Worm (Caenorhabditis elegans) whole organism, young adult: Measurements from ENCODE around the gene F14F3.5.

ENCODE experiments used
- Y56A3A.18 ChIP-seq: fragments of 200-800 bp; sonication (Bioruptor generic); IDR thresholded peaks from 2 replicates; pipeline ENCODE4 v1.3.6; 2022; ENCODE audit warnings: missing genetic modification reagents, missing genetic modification characterization, missing compliant biosample characterization
- Y67H2A.10 ChIP-seq: fragments of 200-800 bp; sonication (Bioruptor generic); conservative IDR thresholded peaks from 2 replicates; pipeline ENCODE4 v1.3.6; 2022; ENCODE audit warnings: missing genetic modification reagents, missing genetic modification characterization, missing compliant biosample characterization
- Y95B8A.8 ChIP-seq: fragments of 200-800 bp; sonication (Bioruptor generic); IDR thresholded peaks from 2 replicates; pipeline ENCODE4 v1.3.6; 2022; ENCODE audit warnings: missing genetic modification reagents, missing genetic modification characterization, missing compliant biosample characterization
- atf-7 ChIP-seq: sonication (generic microtip); optimal IDR thresholded peaks from 2 replicates; lab custom pipeline; 2017; ENCODE audit warnings: mild to moderate bottlenecking, missing genetic modification characterization, missing compliant biosample characterization
- ceh-100 ChIP-seq: fragments of 200-800 bp; sonication (Bioruptor generic); IDR thresholded peaks from 2 replicates; pipeline ENCODE4 v1.3.6; 2022; ENCODE audit warnings: missing genetic modification reagents, missing genetic modification characterization, missing compliant biosample characterization
- die-1 ChIP-seq: sonication (generic microtip); optimal IDR thresholded peaks from 2 replicates; lab custom pipeline; 2016; ENCODE audit warnings: missing genotype, mild to moderate bottlenecking, missing genetic modification characterization, missing compliant biosample characterization
- ets-4 ChIP-seq: fragments of 200-800 bp; sonication (Bioruptor generic); optimal IDR thresholded peaks from 2 replicates; lab custom pipeline; 2018; ENCODE audit warnings: mild to moderate bottlenecking, missing genetic modification characterization, missing compliant biosample characterization
- hrde-1 ChIP-seq: sonication (generic microtip); optimal IDR thresholded peaks from 2 replicates; lab custom pipeline; 2016; ENCODE audit warnings: missing genetic modification characterization, mild to moderate bottlenecking, missing compliant biosample characterization, moderate library complexity, missing genotype, missing genetic modification reagents, borderline replicate concordance
- let-607 ChIP-seq, 2 experiments: fragments of 200-800 bp in 1 of 2; sonication (Bioruptor generic) in 1 of 2; sonication (generic microtip) in 1 of 2; optimal IDR thresholded peaks; 2 replicates each; lab custom pipeline; 2016 to 2018; ENCODE audit warnings: mild to moderate bottlenecking in 2 of 2, missing compliant biosample characterization in 2 of 2, missing genetic modification characterization in 2 of 2, moderate library complexity in 2 of 2, missing genotype in 1 of 2
- lin-35 ChIP-seq, 3 experiments: fragments of 150-350 bp in 2 of 3; sonication (generic microtip) in 1 of 3; optimal IDR thresholded peaks; 2 replicates each; lab custom pipeline; 2014 to 2018; ENCODE audit warnings: missing biosample characterization in 3 of 3, missing genetic modification characterization in 3 of 3, missing genetic modification reagents in 3 of 3
- snpc-4 ChIP-seq, 5 experiments: fragments of 150-350 bp in 1 of 5; sonication (generic microtip) in 4 of 5; optimal IDR thresholded peaks; 2 replicates each; lab custom pipeline; 2014 to 2018; ENCODE audit warnings: missing genetic modification characterization in 5 of 5, missing biosample characterization in 3 of 5, antibody characterized with exemption in 2 of 5, mild to moderate bottlenecking in 2 of 5, missing compliant biosample characterization in 2 of 5, missing genotype in 2 of 5, moderate library complexity in 2 of 5, missing genetic modification reagents in 1 of 5
- tlf-1 ChIP-seq: fragments of 200-800 bp; sonication (Bioruptor generic); optimal IDR thresholded peaks from 2 replicates; lab custom pipeline; 2018; ENCODE audit warnings: mild to moderate bottlenecking, missing genetic modification characterization, missing compliant biosample characterization
- unc-62 ChIP-seq: fragments of 150-350 bp; optimal IDR thresholded peaks from 2 replicates; lab custom pipeline; 2014; ENCODE audit warnings: missing biosample characterization, missing genetic modification reagents, missing genetic modification characterization
- ztf-18 ChIP-seq: sonication (generic microtip); optimal IDR thresholded peaks from 2 replicates; lab custom pipeline; 2016; ENCODE audit warnings: missing genotype, mild to moderate bottlenecking, missing genetic modification characterization, missing compliant biosample characterization

DNA sequence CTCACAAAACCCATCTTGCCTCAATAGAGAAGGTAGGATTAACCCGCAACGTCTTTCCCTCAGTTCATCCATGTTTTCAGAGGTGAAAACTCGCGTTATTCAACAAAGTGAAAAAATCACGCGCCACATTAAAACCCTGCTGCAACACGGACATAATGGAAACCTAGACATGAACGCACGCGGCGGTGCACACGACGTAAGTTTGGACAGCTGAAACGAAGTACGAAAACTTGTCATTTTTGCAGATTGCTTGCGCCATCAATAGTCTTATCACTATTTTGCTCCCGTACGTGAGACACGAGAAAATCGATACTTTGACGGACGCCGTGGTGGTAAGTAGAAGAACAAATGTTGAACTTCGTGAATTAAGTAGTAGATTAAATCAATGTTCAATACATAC lies 1.6 kb downstream of the F14F3.5 start:
- no peak for TF ChIP-seq Y95B8A.8
- TF ChIP-seq tlf-1 = no peak
- TF ChIP-seq unc-62 (GFP tag; lab: Kevin White, UChicago) = no peak
- TF ChIP-seq die-1 = no peak
- no peak for TF ChIP-seq snpc-4 (GFP tag; optimal IDR thresholded peaks at IDR 0.05; lab: Kevin White, UChicago)
- no peak for TF ChIP-seq snpc-4 (tag; optimal IDR thresholded peaks at IDR 0.05; lab: Kevin White, UChicago)
- no peak for TF ChIP-seq ztf-18 (tag; lab: Kevin White, UChicago)
- no peak for TF ChIP-seq atf-7
- no peak for TF ChIP-seq let-607 (tag; optimal IDR thresholded peaks at IDR 0.05; lab: Kevin White, UChicago)
- TF ChIP-seq ets-4 (GFP tag; lab: Kevin White, UChicago) = no peak
- no peak for TF ChIP-seq lin-35 (GFP tag; optimal IDR thresholded peaks at IDR 0.05; lab: Kevin White, UChicago)
- TF ChIP-seq hrde-1 (tag; lab: Kevin White, UChicago) = no peak
- TF ChIP-seq Y67H2A.10 (GFP tag; lab: Robert Waterston, UW) = no peak
- no peak for TF ChIP-seq Y56A3A.18 (GFP tag; lab: Robert Waterston, UW)
- TF ChIP-seq ceh-100 = no peak
